Worm (Caenorhabditis elegans) whole organism, L3 larva: ENCODE data around the gene sec-6.

Experiments used
- ceh-28 ChIP-seq: fragments of 150-350 bp; optimal IDR thresholded peaks from 2 replicates; lab custom pipeline; 2014; ENCODE audit warnings: missing biosample characterization, missing genetic modification reagents, missing genetic modification characterization
- egl-27 ChIP-seq: sonication (generic microtip); optimal IDR thresholded peaks from 4 replicates; lab custom pipeline; 2017; ENCODE audit warnings: missing biosample characterization, missing genetic modification reagents, missing genetic modification characterization
- eor-1 ChIP-seq, 2 experiments: fragments of 150-350 bp; optimal IDR thresholded peaks; 2 replicates each; lab custom pipeline; 2014 to 2018; ENCODE audit warnings: missing biosample characterization in 2 of 2, missing genetic modification characterization in 2 of 2
- fkh-10 ChIP-seq: sonication (generic microtip); optimal IDR thresholded peaks from 2 replicates; lab custom pipeline; 2017; ENCODE audit warnings: missing biosample characterization, missing genetic modification reagents, missing genetic modification characterization
- fos-1 ChIP-seq: fragments of 150-350 bp; optimal IDR thresholded peaks from 2 replicates; lab custom pipeline; 2014; ENCODE audit warnings: missing biosample characterization, missing genetic modification characterization
- jun-1 ChIP-seq: fragments of 150-350 bp; optimal IDR thresholded peaks from 2 replicates; lab custom pipeline; 2014; ENCODE audit warnings: missing biosample characterization, missing genetic modification reagents, missing genetic modification characterization
- nhr-11 ChIP-seq: fragments of 150-350 bp; optimal IDR thresholded peaks from 2 replicates; lab custom pipeline; 2014; ENCODE audit warnings: missing biosample characterization, missing genetic modification characterization
- nhr-237 ChIP-seq: fragments of 150-350 bp; optimal IDR thresholded peaks from 2 replicates; lab custom pipeline; 2014; ENCODE audit warnings: missing biosample characterization, missing genetic modification characterization
- nhr-76 ChIP-seq: fragments of 150-350 bp; sonication (generic microtip); optimal IDR thresholded peaks from 5 replicates; lab custom pipeline; 2014; ENCODE audit warnings: missing biosample characterization, missing genetic modification characterization
- pqm-1 ChIP-seq: fragments of 150-350 bp; optimal IDR thresholded peaks from 2 replicates; lab custom pipeline; 2017; ENCODE audit warnings: missing biosample characterization, missing genetic modification characterization, inconsistent platforms
- sea-2 ChIP-seq: fragments of 150-350 bp; sonication (generic microtip); optimal IDR thresholded peaks from 4 replicates; lab custom pipeline; 2014; ENCODE audit warnings: missing biosample characterization, missing genetic modification reagents, missing genetic modification characterization
- skn-1 ChIP-seq: fragments of 150-350 bp; optimal IDR thresholded peaks from 2 replicates; lab custom pipeline; 2014; ENCODE audit warnings: missing biosample characterization, missing genetic modification characterization
- ztf-11 ChIP-seq: fragments of 150-350 bp; optimal IDR thresholded peaks from 2 replicates; lab custom pipeline; 2014; ENCODE audit warnings: missing biosample characterization, missing genetic modification characterization

DNA sequence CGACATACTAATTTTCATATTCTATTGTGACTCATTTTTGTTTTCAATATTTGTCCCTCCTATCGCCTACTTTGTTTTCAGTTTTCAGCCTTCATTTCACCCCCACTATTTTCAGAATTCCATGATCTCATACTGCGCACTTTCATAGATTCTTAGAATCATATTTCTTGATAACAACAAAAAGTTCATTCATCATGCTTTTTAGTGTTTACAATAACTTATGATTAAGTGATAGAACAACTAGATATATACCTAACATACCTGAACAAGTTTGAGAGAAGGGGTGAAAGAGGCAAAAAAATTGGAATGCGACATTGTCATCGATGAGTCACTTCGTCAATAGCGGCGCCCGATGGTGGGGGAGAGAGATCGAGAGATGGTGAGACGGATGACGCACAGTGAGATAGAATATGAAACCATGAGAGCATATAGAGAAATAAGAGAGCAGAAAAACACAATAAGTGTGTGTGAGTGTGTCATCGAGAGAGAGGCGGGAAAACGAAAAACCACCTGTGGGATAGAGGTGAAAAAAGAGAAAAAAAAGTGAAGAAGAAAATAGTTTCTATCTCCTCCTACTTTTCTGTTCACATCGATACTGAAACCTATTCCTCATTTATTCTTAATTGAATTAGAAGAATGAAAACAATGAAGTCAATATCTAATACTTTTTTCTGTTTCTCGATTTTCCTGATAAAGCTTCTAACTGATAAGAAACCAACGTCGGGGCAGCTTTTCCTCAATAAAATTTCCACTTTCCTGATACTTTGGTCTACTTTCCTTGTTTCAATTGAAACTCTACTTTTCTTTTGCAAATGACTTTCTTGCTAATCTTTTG, 22.5 kb upstream of the sec-6 start:
- TF ChIP-seq eor-1 (tag; optimal IDR thresholded peaks at IDR 0.05; lab: Kevin White, UChicago) (no peak), ztf-11 (tag; lab: Kevin White, UChicago) (no peak), nhr-237 (tag; lab: Kevin White, UChicago) (no peak), nhr-76 (peak; percentile 69), pqm-1 (tag; lab: Kevin White, UChicago) (peak; percentile 9), fos-1 (tag; lab: Kevin White, UChicago) (peak; percentile 98), sea-2 (no peak), skn-1 (tag; lab: Kevin White, UChicago) (no peak), nhr-11 (tag; lab: Kevin White, UChicago) (peak; percentile 39), egl-27 (tag; lab: Kevin White, UChicago) (peak; percentile 12), fkh-10 (GFP tag; lab: Kevin White, UChicago) (no peak), ceh-28 (tag; lab: Kevin White, UChicago) (peak; percentile 61), jun-1 (tag; lab: Kevin White, UChicago) (peak; percentile 97)
